Worm (Caenorhabditis elegans) whole organism, L4 larva: ENCODE data around the gene lin-36.

Experiments used
- ama-1 ChIP-seq: fragments of 150-350 bp; optimal IDR thresholded peaks from 2 replicates; lab custom pipeline; 2014; ENCODE audit warnings: inconsistent platforms, mixed read lengths
- dve-1 ChIP-seq: sonication (generic microtip); optimal IDR thresholded peaks from 2 replicates; lab custom pipeline; 2017; ENCODE audit warnings: antibody characterized with exemption, mild to moderate bottlenecking, missing genetic modification characterization, missing compliant biosample characterization; ENCODE audit not compliant: insufficient read depth

ce11 chrIII:8022077-8022476, 1.4 kb upstream of the lin-36 start, which contains the start of gene F44B9.2:
- no peak for TF ChIP-seq ama-1 (lab: Kevin White, UChicago)
- no peak for TF ChIP-seq dve-1
